Fruit fly (Drosophila melanogaster) whole organism, embryonic: ENCODE data around the gene CG7432.

Source experiments
- Adf1 ChIP-seq: fragments of 200-800 bp; sonication (Bioruptor generic); IDR thresholded peaks from 2 replicates; pipeline ENCODE4 v1.3.6; 2022; ENCODE audit warnings: missing biosample characterization, missing genetic modification characterization
- Bteb2 ChIP-seq: fragments of 200-800 bp; sonication (Bioruptor generic); optimal IDR thresholded peaks from 2 replicates; lab custom pipeline; 2016; ENCODE audit warnings: missing biosample characterization, missing genetic modification characterization
- CG10147 ChIP-seq: fragments of 200-800 bp; sonication (Bioruptor generic); optimal IDR thresholded peaks from 2 replicates; lab custom pipeline; 2019; ENCODE audit warnings: missing biosample characterization, mild to moderate bottlenecking, missing genetic modification characterization, moderate library complexity
- CG10274 ChIP-seq: fragments of 200-800 bp; sonication (Bioruptor generic); optimal IDR thresholded peaks from 3 replicates; lab custom pipeline; 2017; ENCODE audit warnings: missing biosample characterization, mild to moderate bottlenecking, missing genetic modification characterization
- CG11247 ChIP-seq: fragments of 200-800 bp; sonication (Bioruptor generic); IDR thresholded peaks from 2 replicates; pipeline ENCODE4 v1.3.6; 2022; ENCODE audit warnings: missing biosample characterization, missing genetic modification characterization
- CG11723 ChIP-seq: fragments of 200-800 bp; sonication (Bioruptor generic); optimal IDR thresholded peaks from 2 replicates; lab custom pipeline; 2017; ENCODE audit warnings: missing biosample characterization, mild to moderate bottlenecking, missing genetic modification characterization
- CG12236 ChIP-seq: fragments of 200-800 bp; sonication (Bioruptor generic); optimal IDR thresholded peaks from 2 replicates; lab custom pipeline; 2016; ENCODE audit warnings: missing biosample characterization, missing genetic modification characterization
- CG13624 ChIP-seq: fragments of 200-800 bp; sonication (Bioruptor generic); optimal IDR thresholded peaks from 2 replicates; lab custom pipeline; 2016; ENCODE audit warnings: missing biosample characterization, missing genetic modification characterization
- CG13894 ChIP-seq: fragments of 200-800 bp; sonication (Bioruptor generic); optimal IDR thresholded peaks from 3 replicates; lab custom pipeline; 2018; ENCODE audit warnings: missing biosample characterization, mild to moderate bottlenecking, missing genetic modification characterization, moderate library complexity
- CG15601 ChIP-seq: fragments of 200-800 bp; sonication (Bioruptor generic); optimal IDR thresholded peaks from 3 replicates; lab custom pipeline; 2019; ENCODE audit warnings: missing biosample characterization, mild to moderate bottlenecking, missing genetic modification characterization, moderate library complexity
- CG1603 ChIP-seq: fragments of 200-800 bp; sonication (Bioruptor generic); optimal IDR thresholded peaks from 2 replicates; lab custom pipeline; 2019; ENCODE audit warnings: missing biosample characterization, mild to moderate bottlenecking, missing genetic modification characterization, moderate library complexity
- CG17186 ChIP-seq: fragments of 200-800 bp; sonication (Bioruptor generic); optimal IDR thresholded peaks from 3 replicates; lab custom pipeline; 2017; ENCODE audit warnings: missing biosample characterization, missing genetic modification reagents, missing genetic modification characterization
- CG31441 ChIP-seq: fragments of 200-800 bp; sonication (Bioruptor generic); IDR thresholded peaks from 2 replicates; pipeline ENCODE4 v1.3.6; 2022; ENCODE audit warnings: missing biosample characterization, missing genetic modification characterization
- CG3847 ChIP-seq: fragments of 200-800 bp; sonication (Bioruptor generic); IDR thresholded peaks from 2 replicates; pipeline ENCODE4 v1.3.6; 2022; ENCODE audit warnings: missing biosample characterization, missing genetic modification characterization
- CG43689 ChIP-seq: fragments of 200-800 bp; sonication (Bioruptor generic); IDR thresholded peaks from 2 replicates; pipeline ENCODE4 v1.3.6; 2022; ENCODE audit warnings: missing biosample characterization, missing genetic modification characterization
- CG4617 ChIP-seq: fragments of 200-800 bp; sonication (Bioruptor generic); optimal IDR thresholded peaks from 3 replicates; lab custom pipeline; 2016; ENCODE audit warnings: missing biosample characterization, missing genetic modification characterization, borderline replicate concordance
- CG5180 ChIP-seq: fragments of 200-800 bp; sonication (Bioruptor generic); optimal IDR thresholded peaks from 3 replicates; lab custom pipeline; 2017; ENCODE audit warnings: missing biosample characterization, missing genetic modification characterization, mild to moderate bottlenecking, moderate library complexity, missing genetic modification reagents
- CG6813 ChIP-seq: fragments of 200-800 bp; sonication (Bioruptor generic); optimal IDR thresholded peaks from 2 replicates; lab custom pipeline; 2017; ENCODE audit warnings: missing biosample characterization, missing genetic modification characterization, mild to moderate bottlenecking, moderate library complexity, missing genetic modification reagents
- CG6854 ChIP-seq: fragments of 200-800 bp; sonication (Bioruptor generic); optimal IDR thresholded peaks from 3 replicates; lab custom pipeline; 2017; ENCODE audit warnings: missing biosample characterization, mild to moderate bottlenecking, missing genetic modification characterization
- CG7372 ChIP-seq: fragments of 200-800 bp; sonication (Bioruptor generic); IDR thresholded peaks from 2 replicates; pipeline ENCODE4 v1.3.6; 2022; ENCODE audit warnings: missing biosample characterization, missing genetic modification characterization
- CG7745 ChIP-seq: fragments of 200-800 bp; sonication (Bioruptor generic); optimal IDR thresholded peaks from 2 replicates; lab custom pipeline; 2018; ENCODE audit warnings: missing biosample characterization, mild to moderate bottlenecking, missing genetic modification characterization, moderate library complexity
- CG9797 ChIP-seq: fragments of 200-800 bp; sonication (Bioruptor generic); optimal IDR thresholded peaks from 3 replicates; lab custom pipeline; 2018; ENCODE audit warnings: missing biosample characterization, mild to moderate bottlenecking, missing genetic modification characterization
- CG9817 ChIP-seq: fragments of 200-800 bp; sonication (Bioruptor generic); optimal IDR thresholded peaks from 2 replicates; lab custom pipeline; 2018; ENCODE audit warnings: missing biosample characterization, mild to moderate bottlenecking, missing genetic modification characterization, moderate library complexity
- Dfd ChIP-seq, 2 experiments: fragments of >200 bp; optimal IDR thresholded peaks; 2 replicates each; lab custom pipeline; 2017; ENCODE audit warnings: missing biosample characterization in 2 of 2, missing genetic modification characterization in 2 of 2
- Eip74EF ChIP-seq, 2 experiments: fragments of 200-800 bp in 1 of 2; fragments of >200 bp in 1 of 2; sonication (Bioruptor generic) in 1 of 2; optimal IDR thresholded peaks; 2 replicates each; lab custom pipeline; 2017 to 2019; ENCODE audit warnings: missing biosample characterization in 2 of 2, missing genetic modification characterization in 2 of 2, mild to moderate bottlenecking in 1 of 2, moderate library complexity in 1 of 2
- HHEX ChIP-seq: fragments of 200-800 bp; sonication (Bioruptor generic); optimal IDR thresholded peaks from 3 replicates; lab custom pipeline; 2017; ENCODE audit warnings: missing biosample characterization, mild to moderate bottlenecking, missing genetic modification characterization, missing genetic modification reagents
- MESR4 ChIP-seq: fragments of 200-800 bp; sonication (Bioruptor generic); optimal IDR thresholded peaks from 2 replicates; lab custom pipeline; 2018; ENCODE audit warnings: missing biosample characterization, mild to moderate bottlenecking, missing genetic modification characterization, moderate library complexity
- Oli ChIP-seq: fragments of 200-800 bp; sonication (Bioruptor generic); optimal IDR thresholded peaks from 2 replicates; lab custom pipeline; 2018; ENCODE audit warnings: missing biosample characterization, mild to moderate bottlenecking, missing genetic modification characterization, moderate library complexity
- Side ChIP-seq: fragments of 200-800 bp; sonication (Bioruptor generic); optimal IDR thresholded peaks from 2 replicates; lab custom pipeline; 2016; ENCODE audit warnings: missing biosample characterization, missing genetic modification characterization
- amos ChIP-seq: fragments of 200-800 bp; sonication (Bioruptor generic); IDR thresholded peaks from 2 replicates; pipeline ENCODE4 v1.3.6; 2022; ENCODE audit warnings: missing biosample characterization, missing genetic modification characterization; ENCODE audit not compliant: partially characterized antibody
- bab2 ChIP-seq: fragments of 200-800 bp; sonication (Bioruptor generic); optimal IDR thresholded peaks from 2 replicates; lab custom pipeline; 2016; ENCODE audit warnings: missing biosample characterization, missing genetic modification characterization
- en ChIP-seq: fragments of 200-800 bp; sonication (Bioruptor generic); optimal IDR thresholded peaks from 2 replicates; lab custom pipeline; 2016; ENCODE audit warnings: missing biosample characterization, missing genetic modification characterization
- fru ChIP-seq: fragments of >200 bp; optimal IDR thresholded peaks from 2 replicates; lab custom pipeline; 2017
- gt ChIP-seq: fragments of 200-800 bp; sonication (Bioruptor generic); IDR thresholded peaks from 2 replicates; pipeline ENCODE4 v1.3.6; 2022; ENCODE audit warnings: missing biosample characterization, missing genetic modification characterization
- h ChIP-seq: fragments of >200 bp; optimal IDR thresholded peaks from 2 replicates; lab custom pipeline; 2017
- lbe ChIP-seq: fragments of 200-800 bp; sonication (Bioruptor generic); optimal IDR thresholded peaks from 2 replicates; lab custom pipeline; 2016; ENCODE audit warnings: missing biosample characterization, mild to moderate bottlenecking, missing genetic modification characterization
- lola ChIP-seq, 3 experiments: fragments of >200 bp in 2 of 3; fragments of 200-800 bp in 1 of 3; sonication (Bioruptor generic) in 1 of 3; optimal IDR thresholded peaks; 2 replicates each; lab custom pipeline; 2017 to 2019; ENCODE audit warnings: missing biosample characterization in 3 of 3, missing genetic modification characterization in 3 of 3, mild to moderate bottlenecking in 1 of 3, moderate library complexity in 1 of 3
- org-1 ChIP-seq: fragments of 200-800 bp; sonication (Bioruptor generic); optimal IDR thresholded peaks from 2 replicates; lab custom pipeline; 2017; ENCODE audit warnings: missing biosample characterization, missing genetic modification characterization
- pita ChIP-seq: fragments of 200-800 bp; sonication (Bioruptor generic); optimal IDR thresholded peaks from 2 replicates; lab custom pipeline; 2017; ENCODE audit warnings: missing biosample characterization, mild to moderate bottlenecking, missing genetic modification characterization
- pnt ChIP-seq: fragments of 200-800 bp; sonication (Bioruptor generic); optimal IDR thresholded peaks from 3 replicates; lab custom pipeline; 2016; ENCODE audit warnings: missing biosample characterization, missing genetic modification characterization
- pzg ChIP-seq: fragments of 200-800 bp; sonication (Bioruptor generic); optimal IDR thresholded peaks from 3 replicates; lab custom pipeline; 2018; ENCODE audit warnings: missing biosample characterization, mild to moderate bottlenecking, missing genetic modification characterization, moderate library complexity
- slbo ChIP-seq: fragments of 200-800 bp; sonication (Bioruptor generic); IDR thresholded peaks from 2 replicates; pipeline ENCODE4 v1.3.6; 2022; ENCODE audit warnings: missing biosample characterization, missing genetic modification characterization
- slp2 ChIP-seq: fragments of 200-800 bp; sonication (Bioruptor generic); optimal IDR thresholded peaks from 2 replicates; lab custom pipeline; 2016; ENCODE audit warnings: missing biosample characterization, missing genetic modification characterization
- trem ChIP-seq: fragments of 200-800 bp; optimal IDR thresholded peaks from 3 replicates; lab custom pipeline; 2019; ENCODE audit warnings: missing biosample characterization, mild to moderate bottlenecking, missing genetic modification characterization, moderate library complexity
- ttk ChIP-seq: fragments of 200-800 bp; sonication (Bioruptor generic); IDR thresholded peaks from 2 replicates; pipeline ENCODE4 v2.1.2; 2022; ENCODE audit warnings: missing biosample characterization, missing genetic modification characterization
- tx ChIP-seq: fragments of 200-800 bp; sonication (Bioruptor generic); optimal IDR thresholded peaks from 2 replicates; lab custom pipeline; 2016; ENCODE audit warnings: missing biosample characterization, missing genetic modification characterization
- unpg ChIP-seq: fragments of 200-800 bp; sonication (Bioruptor generic); optimal IDR thresholded peaks from 3 replicates; lab custom pipeline; 2018; ENCODE audit warnings: missing biosample characterization, mild to moderate bottlenecking, missing genetic modification characterization, moderate library complexity
- zen2 ChIP-seq: fragments of 200-800 bp; sonication (Bioruptor generic); IDR thresholded peaks from 3 replicates; pipeline ENCODE4 v1.3.6; 2022; ENCODE audit warnings: missing biosample characterization, missing genetic modification characterization; ENCODE audit not compliant: partially characterized antibody
- zfh1 ChIP-seq: fragments of 200-800 bp; sonication (Bioruptor generic); IDR thresholded peaks from 3 replicates; pipeline ENCODE4 v1.3.6; 2022; ENCODE audit warnings: missing biosample characterization, missing genetic modification characterization

CG7432 gene

dm6 chr3R:19671223-19671991 lies 6.6 kb downstream of the CG7432 start, which contains the start of gene Naam (continued):
- TF ChIP-seq amos (GFP tag; lab: Robert Waterston, UW) (no peak), CG31441 (peak; percentile 77), Adf1 (GFP tag; lab: Robert Waterston, UW) (peak; percentile 46; the same call in 1 of the 2 replicates), zen2 (GFP tag; lab: Robert Waterston, UW) (no peak), Oli (peak; percentile 72), CG43689 (no peak), MESR4 (GFP tag; lab: Kevin White, UChicago) (peak; percentile 19), Dfd (GFP tag; optimal IDR thresholded peaks at IDR 0.05; lab: Kevin White, UChicago) (no peak), gt (GFP tag; lab: Robert Waterston, UW) (no peak), CG9797 (GFP tag; lab: Kevin White, UChicago) (no peak), CG10147 (peak; percentile 74), pzg (peak; percentile 21), lbe (GFP tag; lab: Kevin White, UChicago) (peak; percentile 35), CG15601 (no peak), h (lab: Kevin White, UChicago) (no peak), Bteb2 (GFP tag; lab: Kevin White, UChicago) (peak; percentile 72), Eip74EF (GFP tag; optimal IDR thresholded peaks at IDR 0.05; lab: Kevin White, UChicago) (peak in 1 of 2 experiments; percentile 55), CG13624 (GFP tag; lab: Kevin White, UChicago) (peak; percentile 89), CG6854 (GFP tag; lab: Kevin White, UChicago) (peak; percentile 82), CG5180 (GFP tag; lab: Kevin White, UChicago) (peak; percentile 45), HHEX (peak; percentile 68), CG13894 (tag; lab: Kevin White, UChicago) (peak; percentile 73), slbo (peak; percentile 77), trem (peak; percentile 35), tx (GFP tag; lab: Kevin White, UChicago) (peak; percentile 59), CG11723 (peak; percentile 50), CG9817 (peak; percentile 55), ttk (GFP tag; lab: Robert Waterston, UW) (peak; percentile 75), CG7372 (GFP tag; lab: Robert Waterston, UW) (peak; percentile 59; the same call in 1 of the 2 replicates), zfh1 (GFP tag; lab: Robert Waterston, UW) (peak; percentile 72; the same call in 1 of the 3 replicates), CG17186 (GFP tag; lab: Kevin White, UChicago) (no peak), CG3847 (peak; percentile 67), CG6813 (GFP tag; lab: Kevin White, UChicago) (peak; percentile 86), pita (GFP tag; lab: Kevin White, UChicago) (no peak), org-1 (GFP tag; lab: Kevin White, UChicago) (peak; percentile 61), en (GFP tag; lab: Kevin White, UChicago) (peak; percentile 66), bab2 (GFP tag; lab: Kevin White, UChicago) (peak; percentile 64), fru (lab: Kevin White, UChicago) (no peak), CG10274 (GFP tag; lab: Kevin White, UChicago) (peak; percentile 30), pnt (GFP tag; lab: Kevin White, UChicago) (peak; percentile 47), slp2 (GFP tag; lab: Kevin White, UChicago) (peak; percentile 49), CG7745 (tag; lab: Kevin White, UChicago) (no peak), Side (peak; percentile 76), CG4617 (GFP tag; lab: Kevin White, UChicago) (peak; percentile 52), CG12236 (no peak), CG11247 (peak; percentile 75), lola (GFP tag; optimal IDR thresholded peaks at IDR 0.05; lab: Kevin White, UChicago) (no peak), CG1603 (tag; lab: Kevin White, UChicago) (peak; percentile 74), unpg (GFP tag; lab: Kevin White, UChicago) (peak; percentile 85)
